Worm (Caenorhabditis elegans) whole organism, late embryonic: Measurements from ENCODE around the gene Y57G11C.20.

ENCODE experiments used
- C08G9.2 ChIP-seq: sonication (generic microtip); optimal IDR thresholded peaks from 2 replicates; lab custom pipeline; 2016; ENCODE audit warnings: mild to moderate bottlenecking, missing genetic modification characterization, moderate library complexity, missing compliant biosample characterization
- C38D4.7 ChIP-seq: fragments of 200-800 bp; sonication (Bioruptor generic); optimal IDR thresholded peaks from 2 replicates; lab custom pipeline; 2018; ENCODE audit warnings: mild to moderate bottlenecking, missing genetic modification characterization, moderate library complexity, missing compliant biosample characterization
- F13H6.1 ChIP-seq: sonication (generic microtip); optimal IDR thresholded peaks from 2 replicates; lab custom pipeline; 2016; ENCODE audit warnings: missing genetic modification characterization, missing compliant biosample characterization
- Y22D7AL.16 ChIP-seq: sonication (generic microtip); optimal IDR thresholded peaks from 2 replicates; lab custom pipeline; 2016; ENCODE audit warnings: missing genetic modification characterization, missing compliant biosample characterization
- ahr-1 ChIP-seq: sonication (generic microtip); optimal IDR thresholded peaks from 2 replicates; lab custom pipeline; 2016; ENCODE audit warnings: missing genetic modification characterization, missing compliant biosample characterization
- ama-1 ChIP-seq: fragments of 150-350 bp; optimal IDR thresholded peaks from 2 replicates; lab custom pipeline; 2014
- ceh-19 ChIP-seq: fragments of 200-800 bp; sonication (Bioruptor generic); optimal IDR thresholded peaks from 2 replicates; lab custom pipeline; 2018; ENCODE audit warnings: mild to moderate bottlenecking, missing genetic modification characterization, missing compliant biosample characterization
- ceh-2 ChIP-seq: sonication (generic microtip); optimal IDR thresholded peaks from 2 replicates; lab custom pipeline; 2016; ENCODE audit warnings: missing genotype, missing genetic modification characterization, missing compliant biosample characterization
- ceh-22 ChIP-seq: sonication (generic microtip); optimal IDR thresholded peaks from 2 replicates; lab custom pipeline; 2017; ENCODE audit warnings: missing biosample characterization, missing genetic modification characterization
- ceh-24 ChIP-seq: sonication (generic microtip); optimal IDR thresholded peaks from 2 replicates; lab custom pipeline; 2016; ENCODE audit warnings: mild to moderate bottlenecking, missing genetic modification characterization, missing compliant biosample characterization
- ceh-31 ChIP-seq: sonication (generic microtip); optimal IDR thresholded peaks from 2 replicates; lab custom pipeline; 2016; ENCODE audit warnings: missing genetic modification characterization, missing compliant biosample characterization
- ceh-34 ChIP-seq: sonication (generic microtip); optimal IDR thresholded peaks from 2 replicates; lab custom pipeline; 2016; ENCODE audit warnings: mild to moderate bottlenecking, missing genetic modification characterization, missing compliant biosample characterization
- ceh-9 ChIP-seq: sonication (generic microtip); optimal IDR thresholded peaks from 2 replicates; lab custom pipeline; 2016; ENCODE audit warnings: mild to moderate bottlenecking, missing genetic modification characterization, inconsistent platforms, missing compliant biosample characterization
- dve-1 ChIP-seq: sonication (generic microtip); optimal IDR thresholded peaks from 2 replicates; lab custom pipeline; 2017; ENCODE audit warnings: antibody characterized with exemption, mild to moderate bottlenecking, missing genetic modification characterization, missing compliant biosample characterization
- elt-2 ChIP-seq: sonication (generic microtip); optimal IDR thresholded peaks from 2 replicates; lab custom pipeline; 2016; ENCODE audit warnings: missing genetic modification reagents, missing genetic modification characterization, missing compliant biosample characterization
- elt-4 ChIP-seq: sonication (generic microtip); optimal IDR thresholded peaks from 2 replicates; lab custom pipeline; 2016; ENCODE audit warnings: missing genetic modification characterization, missing compliant biosample characterization
- eyg-1 ChIP-seq: sonication (generic microtip); optimal IDR thresholded peaks from 2 replicates; lab custom pipeline; 2016; ENCODE audit warnings: missing genotype, missing genetic modification characterization, missing compliant biosample characterization
- fkh-6 ChIP-seq: sonication (generic microtip); optimal IDR thresholded peaks from 2 replicates; lab custom pipeline; 2016; ENCODE audit warnings: missing genetic modification characterization, missing compliant biosample characterization
- gmeb-2 ChIP-seq: sonication (generic microtip); optimal IDR thresholded peaks from 2 replicates; lab custom pipeline; 2016; ENCODE audit warnings: missing genetic modification characterization, inconsistent platforms, missing compliant biosample characterization
- hlh-13 ChIP-seq: fragments of 200-800 bp; sonication (Bioruptor generic); optimal IDR thresholded peaks from 2 replicates; lab custom pipeline; 2018; ENCODE audit warnings: mild to moderate bottlenecking, missing genetic modification characterization, missing compliant biosample characterization
- hlh-15 ChIP-seq: sonication (generic microtip); optimal IDR thresholded peaks from 2 replicates; lab custom pipeline; 2016; ENCODE audit warnings: missing genetic modification characterization, missing compliant biosample characterization
- hlh-30 ChIP-seq: sonication (generic microtip); optimal IDR thresholded peaks from 2 replicates; lab custom pipeline; 2017; ENCODE audit warnings: antibody characterized with exemption, missing genetic modification characterization, missing compliant biosample characterization; ENCODE audit not compliant: insufficient read depth
- lim-6 ChIP-seq: sonication (generic microtip); optimal IDR thresholded peaks from 2 replicates; lab custom pipeline; 2016; ENCODE audit warnings: missing genetic modification characterization, missing compliant biosample characterization
- lin-11 ChIP-seq: fragments of 200-800 bp; sonication (Bioruptor generic); optimal IDR thresholded peaks from 2 replicates; lab custom pipeline; 2018; ENCODE audit warnings: mild to moderate bottlenecking, missing genetic modification characterization, missing compliant biosample characterization
- madf-2 ChIP-seq: sonication (generic microtip); optimal IDR thresholded peaks from 2 replicates; lab custom pipeline; 2017; ENCODE audit warnings: missing genetic modification characterization, missing compliant biosample characterization
- mec-3 ChIP-seq: sonication (generic microtip); optimal IDR thresholded peaks from 2 replicates; lab custom pipeline; 2016; ENCODE audit warnings: borderline replicate concordance, missing genetic modification characterization, missing compliant biosample characterization
- nfya-1 ChIP-seq: sonication (generic microtip); optimal IDR thresholded peaks from 2 replicates; lab custom pipeline; 2017; ENCODE audit warnings: missing genetic modification characterization, mild to moderate bottlenecking, missing compliant biosample characterization, antibody characterized with exemption, moderate library complexity
- pat-9 ChIP-seq: fragments of 200-800 bp; sonication (Bioruptor generic); optimal IDR thresholded peaks from 2 replicates; lab custom pipeline; 2018; ENCODE audit warnings: mild to moderate bottlenecking, missing genetic modification characterization, moderate library complexity, missing compliant biosample characterization
- pha-2 ChIP-seq: sonication (generic microtip); optimal IDR thresholded peaks from 2 replicates; lab custom pipeline; 2017; ENCODE audit warnings: mild to moderate bottlenecking, missing genetic modification characterization, missing compliant biosample characterization
- rnt-1 ChIP-seq: sonication (generic microtip); optimal IDR thresholded peaks from 2 replicates; lab custom pipeline; 2016; ENCODE audit warnings: missing genetic modification characterization, missing compliant biosample characterization
- sdc-2 ChIP-seq: sonication (generic microtip); optimal IDR thresholded peaks from 2 replicates; lab custom pipeline; 2016; ENCODE audit warnings: missing genotype, missing genetic modification characterization, missing compliant biosample characterization
- sox-4 ChIP-seq: sonication (generic microtip); optimal IDR thresholded peaks from 2 replicates; lab custom pipeline; 2017; ENCODE audit warnings: mild to moderate bottlenecking, missing genetic modification characterization, inconsistent platforms, missing compliant biosample characterization
- syd-9 ChIP-seq: sonication (generic microtip); optimal IDR thresholded peaks from 2 replicates; lab custom pipeline; 2016; ENCODE audit warnings: mild to moderate bottlenecking, missing genetic modification characterization, moderate library complexity, missing compliant biosample characterization
- tbx-7 ChIP-seq: sonication (generic microtip); optimal IDR thresholded peaks from 2 replicates; lab custom pipeline; 2016; ENCODE audit warnings: missing genotype, missing genetic modification characterization, missing compliant biosample characterization
- unc-55 ChIP-seq: sonication (generic microtip); optimal IDR thresholded peaks from 2 replicates; lab custom pipeline; 2017; ENCODE audit warnings: missing biosample characterization, missing genetic modification reagents, missing genetic modification characterization
- zip-5 ChIP-seq: sonication (generic microtip); optimal IDR thresholded peaks from 2 replicates; lab custom pipeline; 2016; ENCODE audit warnings: missing genetic modification characterization, missing compliant biosample characterization
- ztf-16 ChIP-seq: sonication (generic microtip); optimal IDR thresholded peaks from 2 replicates; lab custom pipeline; 2017; ENCODE audit warnings: missing genetic modification characterization, missing compliant biosample characterization

Y57G11C.20 gene

ce11 chrIV:14795918-14796488 lies 47.2 kb upstream of the Y57G11C.20 start, which contains the start of gene coq-3:
Gene coq-3, minus strand, starts transcription at chrIV:14796324.
- no peak for TF ChIP-seq madf-2 (tag; lab: Kevin White, UChicago)
- no peak for TF ChIP-seq ceh-24 (tag; lab: Kevin White, UChicago)
- TF ChIP-seq zip-5 (tag; lab: Kevin White, UChicago) = no peak
- no peak for TF ChIP-seq rnt-1
- TF ChIP-seq elt-4 (tag; lab: Kevin White, UChicago) = no peak
- TF ChIP-seq hlh-15 (tag; lab: Kevin White, UChicago) = no peak
- TF ChIP-seq ahr-1 (tag; lab: Kevin White, UChicago) = no peak

DNA sequence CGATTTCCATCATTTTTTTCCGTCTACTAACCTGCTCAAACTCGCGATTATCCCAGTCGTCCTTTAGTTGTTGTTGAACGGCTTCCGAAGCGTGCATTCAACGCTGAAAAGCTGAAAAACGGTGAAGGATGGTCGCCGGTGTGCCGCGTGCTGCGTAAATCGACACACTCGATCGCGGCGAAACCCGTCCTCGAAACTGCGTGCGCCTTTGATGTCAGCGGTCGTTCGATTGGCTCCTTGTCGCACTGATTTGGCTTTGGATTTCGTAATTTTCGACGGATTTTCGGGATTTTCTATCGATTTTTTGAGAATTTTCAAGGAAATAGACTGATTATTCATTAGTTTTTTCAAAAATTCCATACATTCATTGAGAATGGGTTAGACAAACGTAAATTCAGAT lies 45.8 kb upstream of the Y57G11C.20 start, which contains the start of the genes Y57G11C.1147 and nuo-3:
TSS of gene Y57G11C.1147 (minus strand) at position 161 of the 400 bp plus-strand sequence.
TSS of gene nuo-3 (minus strand) at position 191 of the 400 bp plus-strand sequence.
- TF ChIP-seq pat-9 (no peak), nfya-1 (tag; lab: Kevin White, UChicago) (peak; percentile 16)

DNA sequence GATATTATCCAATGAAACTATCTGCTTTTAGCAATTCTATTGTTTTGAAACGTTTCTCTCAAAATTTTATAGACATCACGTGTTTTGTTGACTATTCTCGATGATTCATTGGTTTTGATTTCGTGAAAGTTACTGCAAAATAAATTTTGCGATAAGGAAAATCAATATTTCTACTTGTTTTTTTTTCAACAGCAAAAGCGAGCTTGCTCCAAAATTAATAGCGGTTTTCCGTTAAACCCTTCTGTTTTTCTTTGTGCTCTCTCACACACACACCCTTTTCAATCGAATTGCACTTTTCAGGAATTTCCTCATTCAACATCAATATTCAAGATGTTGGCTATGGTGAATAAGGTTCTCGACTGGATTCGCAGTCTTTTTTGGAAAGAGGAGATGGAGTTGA lies 45.3 kb upstream of the Y57G11C.20 start, which contains the start of gene arl-8:
TSS of gene arl-8 (plus strand) at position 301 of the 400 bp plus-strand sequence.
- TF ChIP-seq elt-2 (tag; lab: Kevin White, UChicago) (no peak), mec-3 (tag; lab: Kevin White, UChicago) (no peak), tbx-7 (tag; lab: Kevin White, UChicago) (no peak)

- TF ChIP-seq tbx-7 (tag; lab: Kevin White, UChicago) = no peak
- TF ChIP-seq ceh-9 = no peak
- no peak for TF ChIP-seq nfya-1 (tag; lab: Kevin White, UChicago)
- no peak for TF ChIP-seq lim-6 (tag; lab: Kevin White, UChicago)
- no peak for TF ChIP-seq gmeb-2
- TF ChIP-seq pha-2 (tag; lab: Kevin White, UChicago) = no peak
- no peak for TF ChIP-seq unc-55
- no peak for TF ChIP-seq C08G9.2 (tag; lab: Kevin White, UChicago)
- TF ChIP-seq ceh-34 (tag; lab: Kevin White, UChicago) = no peak
- no peak for TF ChIP-seq dve-1 (tag; lab: Kevin White, UChicago)
- no peak for TF ChIP-seq lin-11 (tag; lab: Kevin White, UChicago)
- TF ChIP-seq syd-9 (tag; lab: Kevin White, UChicago) = no peak
- TF ChIP-seq ceh-31 = no peak
- no peak for TF ChIP-seq ama-1 (lab: Kevin White, UChicago)
- no peak for TF ChIP-seq eyg-1 (tag; lab: Kevin White, UChicago)
Measured at ce11 chrIV:14799186-14799585, 44.0 kb upstream of the Y57G11C.20 start, which contains the start of gene Y57G11C.14. Gene Y57G11C.14, plus strand, starts transcription at chrIV:14799311.

DNA sequence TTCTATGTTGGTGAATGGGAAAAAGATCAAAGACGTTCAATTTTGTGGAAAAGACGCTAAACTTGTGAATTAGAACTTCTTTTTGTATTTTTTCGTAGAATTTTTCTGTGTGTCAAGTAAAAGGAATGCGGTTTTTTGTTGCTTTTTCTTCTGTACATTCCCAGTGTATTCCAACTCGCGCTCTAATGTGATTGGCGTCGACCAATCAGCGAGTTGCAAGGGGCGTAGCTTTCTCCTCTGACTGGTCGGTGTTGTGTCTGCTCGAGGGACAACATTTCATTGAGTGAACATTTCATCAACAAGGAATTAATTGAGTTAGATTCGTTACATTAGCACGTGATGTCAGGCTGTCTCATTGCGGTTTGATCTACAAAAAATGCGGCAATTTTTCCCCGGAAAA lies 42.2 kb upstream of the Y57G11C.20 start:
- TF ChIP-seq nfya-1 (tag; lab: Kevin White, UChicago) = peak; percentile 68
- TF ChIP-seq tbx-7 (tag; lab: Kevin White, UChicago) = no peak
- TF ChIP-seq C38D4.7 = no peak
- no peak for TF ChIP-seq F13H6.1 (tag; lab: Kevin White, UChicago)

ce11 chrIV:14802316-14802715 lies 40.8 kb upstream of the Y57G11C.20 start, which contains the start of gene Y57G11C.1142:
Gene Y57G11C.1142, plus strand, starts transcription at chrIV:14802616.
- no peak for TF ChIP-seq ceh-19 (GFP tag; lab: Kevin White, UChicago)
- TF ChIP-seq hlh-30 (tag; lab: Kevin White, UChicago) = no peak
- TF ChIP-seq mec-3 (tag; lab: Kevin White, UChicago) = no peak
- TF ChIP-seq dve-1 (tag; lab: Kevin White, UChicago) = no peak
- TF ChIP-seq elt-4 (tag; lab: Kevin White, UChicago) = no peak
- TF ChIP-seq Y22D7AL.16 (tag; lab: Kevin White, UChicago) = no peak
- TF ChIP-seq sdc-2 (tag; lab: Kevin White, UChicago) = no peak
- TF ChIP-seq ceh-2 (tag; lab: Kevin White, UChicago) = no peak
- no peak for TF ChIP-seq ahr-1 (tag; lab: Kevin White, UChicago)
- no peak for TF ChIP-seq ceh-22
- no peak for TF ChIP-seq hlh-15 (tag; lab: Kevin White, UChicago)
- no peak for TF ChIP-seq ztf-16 (tag; lab: Kevin White, UChicago)
- no peak for TF ChIP-seq sox-4 (tag; lab: Kevin White, UChicago)
- no peak for TF ChIP-seq fkh-6 (tag; lab: Kevin White, UChicago)
- no peak for TF ChIP-seq hlh-13
- TF ChIP-seq, all 69 proteins: peak for 0
